Fruit fly (Drosophila melanogaster): ENCODE data around the gene Srlp.

Srlp gene

dm6 chr3R:12408160-12408559 is 25.7 kb upstream of the Srlp start, which contains the start of gene CG5196 (continued):
- TF ChIP-seq ase (GFP tag; IDR thresholded peaks at IDR 0.05): no peak
- TF ChIP-seq Kr (GFP tag; optimal IDR thresholded peaks at IDR 0.05): no peak
- no peak for TF ChIP-seq oc (tag; optimal IDR thresholded peaks at IDR 0.05)
- no peak for TF ChIP-seq tup (GFP tag; optimal IDR thresholded peaks at IDR 0.05)
- TF ChIP-seq CG10979 (tag; optimal IDR thresholded peaks at IDR 0.05): peak; percentile 11
- TF ChIP-seq lab (GFP tag; optimal IDR thresholded peaks at IDR 0.05): no peak
- TF ChIP-seq E2f2 (GFP tag; IDR thresholded peaks at IDR 0.05): peak; percentile 87
- peak; percentile 49 for TF ChIP-seq Med (GFP tag)
- TF ChIP-seq CG12219 (GFP tag; optimal IDR thresholded peaks at IDR 0.05): no peak
- no peak for TF ChIP-seq CG31224 (GFP tag; IDR thresholded peaks at IDR 0.05)
- TF ChIP-seq ab (GFP tag; optimal IDR thresholded peaks at IDR 0.05): no peak
- TF ChIP-seq CG42726 (GFP tag; IDR thresholded peaks at IDR 0.05; ENCODE audit: partially characterized antibody): no peak
- TF ChIP-seq CG13775 (GFP tag; optimal IDR thresholded peaks at IDR 0.05): no peak
- peak; percentile 94 for TF ChIP-seq stwl (tag; optimal IDR thresholded peaks at IDR 0.05)
- no peak for TF ChIP-seq CG15073 (GFP tag; optimal IDR thresholded peaks at IDR 0.05)
- no peak for TF ChIP-seq BtbVII (GFP tag; optimal IDR thresholded peaks at IDR 0.05)
- TF ChIP-seq Hand (GFP tag; optimal IDR thresholded peaks at IDR 0.05): no peak
- peak; percentile 58; the same call in 2 of the 3 replicates for TF ChIP-seq mld (GFP tag; IDR thresholded peaks at IDR 0.05; ENCODE audit: partially characterized antibody)
- peak; percentile 57; the same call in 1 of the 2 replicates for TF ChIP-seq ato (GFP tag; IDR thresholded peaks at IDR 0.05; ENCODE audit: partially characterized antibody)
- TF ChIP-seq zen (tag; optimal IDR thresholded peaks at IDR 0.05): peak; percentile 89
- no peak for TF ChIP-seq Antp (GFP tag; optimal IDR thresholded peaks at IDR 0.05)
- no peak for TF ChIP-seq dm (GFP tag; optimal IDR thresholded peaks at IDR 0.05)
- no peak for TF ChIP-seq da (GFP tag; optimal IDR thresholded peaks at IDR 0.05)
- no peak for TF ChIP-seq Optix (GFP tag; IDR thresholded peaks at IDR 0.05)
- TF ChIP-seq onecut (GFP tag; IDR thresholded peaks at IDR 0.05): no peak
- TF ChIP-seq CG1603 (tag; optimal IDR thresholded peaks at IDR 0.05): peak; percentile 76
- TF ChIP-seq al (GFP tag; IDR thresholded peaks at IDR 0.05): no peak
- TF ChIP-seq tna (GFP tag; IDR thresholded peaks at IDR 0.05; ENCODE audit: partially characterized antibody): peak; percentile 52
- TF ChIP-seq cas (GFP tag; IDR thresholded peaks at IDR 0.05): no peak
- peak; percentile 77 for TF ChIP-seq bbx (GFP tag; IDR thresholded peaks at IDR 0.05; ENCODE audit: partially characterized antibody)
- no peak for TF ChIP-seq CG2875 (GFP tag; optimal IDR thresholded peaks at IDR 0.05)
- no peak for TF ChIP-seq Dfd (GFP tag; optimal IDR thresholded peaks at IDR 0.05)
- TF ChIP-seq lmd (GFP tag; IDR thresholded peaks at IDR 0.05): no peak
- peak; percentile 66 for TF ChIP-seq knrl (GFP tag; IDR thresholded peaks at IDR 0.05; ENCODE audit: partially characterized antibody)
- TF ChIP-seq sc (optimal IDR thresholded peaks at IDR 0.05): no peak
- TF ChIP-seq sc (GFP tag; optimal IDR thresholded peaks at IDR 0.05): no peak
- TF ChIP-seq D19B (GFP tag; optimal IDR thresholded peaks at IDR 0.05): no peak
- TF ChIP-seq ems (GFP tag; optimal IDR thresholded peaks at IDR 0.05): no peak
- peak; percentile 33 for TF ChIP-seq nerfin-1 (tag; optimal IDR thresholded peaks at IDR 0.05)
- TF ChIP-seq tll (GFP tag; optimal IDR thresholded peaks at IDR 0.05): no peak
- no peak for TF ChIP-seq CG4328 (GFP tag; optimal IDR thresholded peaks at IDR 0.05)
- TF ChIP-seq CG10543 (GFP tag; optimal IDR thresholded peaks at IDR 0.05): no peak
- no peak for TF ChIP-seq CG18011 (GFP tag; optimal IDR thresholded peaks at IDR 0.05)
- TF ChIP-seq grn (GFP tag; optimal IDR thresholded peaks at IDR 0.05): no peak
- TF ChIP-seq hth (optimal IDR thresholded peaks at IDR 0.05): no peak
- peak; percentile 15 for TF ChIP-seq Myb (GFP tag; optimal IDR thresholded peaks at IDR 0.05)
- peak; percentile 24 for TF ChIP-seq CG12299 (tag; optimal IDR thresholded peaks at IDR 0.05)
- no peak for TF ChIP-seq hb (GFP tag; IDR thresholded peaks at IDR 0.05; ENCODE audit: partially characterized antibody)
- TF ChIP-seq MTF-1 (GFP tag; optimal IDR thresholded peaks at IDR 0.05; ENCODE audit: borderline replicate concordance): no peak
- TF ChIP-seq CG17802 (tag; optimal IDR thresholded peaks at IDR 0.05): no peak
- TF ChIP-seq pum (GFP tag; optimal IDR thresholded peaks at IDR 0.05): no peak
